Fruit fly (Drosophila melanogaster) whole organism, embryonic: ENCODE results near the gene Cln7.

Experiments used
- CG10431 ChIP-seq: fragments of 200-800 bp; sonication (Bioruptor generic); optimal IDR thresholded peaks from 3 replicates; lab custom pipeline; 2018; ENCODE audit warnings: missing biosample characterization, mild to moderate bottlenecking, missing genetic modification characterization
- CG10565 ChIP-seq: fragments of 200-800 bp; sonication (Bioruptor generic); optimal IDR thresholded peaks from 3 replicates; lab custom pipeline; 2016; ENCODE audit warnings: missing biosample characterization, mild to moderate bottlenecking, missing genetic modification characterization
- CG11723 ChIP-seq: fragments of 200-800 bp; sonication (Bioruptor generic); optimal IDR thresholded peaks from 2 replicates; lab custom pipeline; 2017; ENCODE audit warnings: missing biosample characterization, mild to moderate bottlenecking, missing genetic modification characterization
- CG12391 ChIP-seq: fragments of 200-800 bp; sonication (Bioruptor generic); optimal IDR thresholded peaks from 3 replicates; lab custom pipeline; 2018; ENCODE audit warnings: missing biosample characterization, mild to moderate bottlenecking, missing genetic modification characterization, moderate library complexity
- CG13894 ChIP-seq: fragments of 200-800 bp; sonication (Bioruptor generic); optimal IDR thresholded peaks from 3 replicates; lab custom pipeline; 2018; ENCODE audit warnings: missing biosample characterization, mild to moderate bottlenecking, missing genetic modification characterization, moderate library complexity
- CG15269 ChIP-seq: fragments of 200-800 bp; sonication (Bioruptor generic); optimal IDR thresholded peaks from 2 replicates; lab custom pipeline; 2018; ENCODE audit warnings: missing biosample characterization, mild to moderate bottlenecking, missing genetic modification characterization, moderate library complexity
- CG17359 ChIP-seq: fragments of 200-800 bp; sonication (Bioruptor generic); optimal IDR thresholded peaks from 3 replicates; lab custom pipeline; 2018; ENCODE audit warnings: missing biosample characterization, mild to moderate bottlenecking, missing genetic modification characterization, moderate library complexity
- CG2199 ChIP-seq: fragments of 200-800 bp; sonication (Bioruptor generic); IDR thresholded peaks from 3 replicates; pipeline ENCODE4 v1.3.6; 2022; ENCODE audit warnings: missing biosample characterization, missing genetic modification characterization
- CG2678 ChIP-seq: fragments of 200-800 bp; sonication (Bioruptor generic); optimal IDR thresholded peaks from 3 replicates; lab custom pipeline; 2019; ENCODE audit warnings: missing biosample characterization, mild to moderate bottlenecking, missing genetic modification characterization, moderate library complexity
- CG2889 ChIP-seq: fragments of 200-800 bp; sonication (Bioruptor generic); IDR thresholded peaks from 3 replicates; pipeline ENCODE4 v1.3.6; 2022; ENCODE audit warnings: missing biosample characterization, missing genetic modification characterization
- CG31365 ChIP-seq: fragments of 200-800 bp; sonication (Bioruptor generic); optimal IDR thresholded peaks from 2 replicates; lab custom pipeline; 2018; ENCODE audit warnings: missing biosample characterization, mild to moderate bottlenecking, missing genetic modification characterization
- CG3726 ChIP-seq: fragments of 200-800 bp; sonication (Bioruptor generic); IDR thresholded peaks from 3 replicates; pipeline ENCODE4, ENCODE4 v1.3.6; 2022; ENCODE audit warnings: missing biosample characterization, missing genetic modification characterization
- CG6654 ChIP-seq: fragments of 200-800 bp; sonication (Bioruptor generic); optimal IDR thresholded peaks from 2 replicates; lab custom pipeline; 2017; ENCODE audit warnings: missing biosample characterization, mild to moderate bottlenecking, missing genetic modification characterization
- CG6813 ChIP-seq: fragments of 200-800 bp; sonication (Bioruptor generic); optimal IDR thresholded peaks from 2 replicates; lab custom pipeline; 2017; ENCODE audit warnings: missing biosample characterization, missing genetic modification characterization, mild to moderate bottlenecking, moderate library complexity, missing genetic modification reagents
- CG7271 ChIP-seq: fragments of 200-800 bp; sonication (Bioruptor generic); optimal IDR thresholded peaks from 2 replicates; lab custom pipeline; 2018; ENCODE audit warnings: missing biosample characterization, mild to moderate bottlenecking, missing genetic modification characterization, moderate library complexity
- CG8089 ChIP-seq: fragments of 200-800 bp; sonication (Bioruptor generic); optimal IDR thresholded peaks from 3 replicates; lab custom pipeline; 2016; ENCODE audit warnings: missing biosample characterization, missing genetic modification characterization
- CHES-1-like ChIP-seq: fragments of 200-800 bp; sonication (Bioruptor generic); optimal IDR thresholded peaks from 2 replicates; lab custom pipeline; 2016; ENCODE audit warnings: missing biosample characterization, missing genetic modification characterization
- Chrac-16 ChIP-seq: fragments of 200-800 bp; sonication (Bioruptor generic); optimal IDR thresholded peaks from 3 replicates; lab custom pipeline; 2016; ENCODE audit warnings: missing biosample characterization, missing genetic modification characterization
- CkIIα-i1 ChIP-seq: fragments of 200-800 bp; sonication (Bioruptor generic); IDR thresholded peaks from 2 replicates; pipeline ENCODE4 v1.3.6; 2022; ENCODE audit warnings: missing biosample characterization, missing genetic modification characterization
- Dp ChIP-seq: fragments of 200-800 bp; sonication (Bioruptor generic); optimal IDR thresholded peaks from 2 replicates; lab custom pipeline; 2018; ENCODE audit warnings: missing biosample characterization, mild to moderate bottlenecking, missing genetic modification characterization, moderate library complexity
- Ets65A ChIP-seq: fragments of 200-800 bp; sonication (Bioruptor generic); peaks from one replicate; lab custom pipeline; 2016; ENCODE audit warnings: missing biosample characterization, missing genetic modification characterization
- Gsc ChIP-seq: fragments of 200-800 bp; sonication (Bioruptor generic); IDR thresholded peaks from 2 replicates; pipeline ENCODE4 v1.3.6; 2022; ENCODE audit warnings: missing biosample characterization, missing genetic modification characterization
- Hey ChIP-seq: fragments of 200-800 bp; sonication (Bioruptor generic); optimal IDR thresholded peaks from 3 replicates; lab custom pipeline; 2018; ENCODE audit warnings: missing biosample characterization, mild to moderate bottlenecking, missing genetic modification characterization
- Hmr ChIP-seq: fragments of 200-800 bp; sonication (Bioruptor generic); optimal IDR thresholded peaks from 3 replicates; lab custom pipeline; 2017; ENCODE audit warnings: mild to moderate bottlenecking, missing biosample characterization, missing genetic modification reagents, missing genetic modification characterization
- Jarid2 ChIP-seq: fragments of 200-800 bp; sonication (Bioruptor generic); optimal IDR thresholded peaks from 3 replicates; lab custom pipeline; 2017; ENCODE audit warnings: mild to moderate bottlenecking, missing biosample characterization, missing genetic modification reagents, missing genetic modification characterization
- Lim3 ChIP-seq: fragments of 200-800 bp; sonication (Bioruptor generic); IDR thresholded peaks from 2 replicates; pipeline ENCODE4 v1.3.6; 2022; ENCODE audit warnings: missing biosample characterization, missing genetic modification characterization
- Max ChIP-seq: fragments of 200-800 bp; sonication (Bioruptor generic); optimal IDR thresholded peaks from 2 replicates; lab custom pipeline; 2016; ENCODE audit warnings: missing biosample characterization, mild to moderate bottlenecking, missing genetic modification characterization
- NFAT ChIP-seq: fragments of 200-800 bp; sonication (Bioruptor generic); IDR thresholded peaks from 2 replicates; pipeline ENCODE4 v1.3.6; 2022; ENCODE audit warnings: missing biosample characterization, missing genetic modification characterization
- Nf-YB ChIP-seq: fragments of 200-800 bp; sonication (Bioruptor generic); optimal IDR thresholded peaks from 3 replicates; lab custom pipeline; 2019; ENCODE audit warnings: missing biosample characterization, mild to moderate bottlenecking, missing genetic modification characterization, moderate library complexity
- Sox102F ChIP-seq: fragments of 200-800 bp; sonication (Bioruptor generic); optimal IDR thresholded peaks from 2 replicates; lab custom pipeline; 2018; ENCODE audit warnings: missing biosample characterization, mild to moderate bottlenecking, missing genetic modification characterization, moderate library complexity
- Stat92E ChIP-seq, 3 experiments: fragments of >200 bp in 2 of 3; fragments of 200-800 bp in 1 of 3; sonication (Bioruptor generic) in 1 of 3; optimal IDR thresholded peaks; 2 replicates each; lab custom pipeline; 2017 to 2019; ENCODE audit warnings: missing biosample characterization in 3 of 3, missing genetic modification characterization in 3 of 3, mild to moderate bottlenecking in 1 of 3, moderate library complexity in 1 of 3
- TFAM ChIP-seq: fragments of 200-800 bp; sonication (Bioruptor generic); optimal IDR thresholded peaks from 2 replicates; lab custom pipeline; 2017; ENCODE audit warnings: missing biosample characterization, missing genetic modification characterization, inconsistent platforms
- ap ChIP-seq: fragments of 200-800 bp; sonication (Bioruptor generic); IDR thresholded peaks from 2 replicates; pipeline ENCODE4 v1.3.6; 2022; ENCODE audit warnings: missing biosample characterization, missing genetic modification characterization
- chm ChIP-seq: fragments of 200-800 bp; sonication (Bioruptor generic); IDR thresholded peaks from 2 replicates; pipeline ENCODE4 v1.3.6; 2022; ENCODE audit warnings: missing biosample characterization, missing genetic modification characterization
- crol ChIP-seq: fragments of 200-800 bp; sonication (Bioruptor generic); IDR thresholded peaks from 2 replicates; pipeline ENCODE4 v1.3.6; 2022; ENCODE audit warnings: missing biosample characterization, missing genetic modification characterization
- dmrt11E ChIP-seq: fragments of 200-800 bp; sonication (Bioruptor generic); optimal IDR thresholded peaks from 3 replicates; lab custom pipeline; 2018; ENCODE audit warnings: missing biosample characterization, mild to moderate bottlenecking, missing genetic modification characterization, moderate library complexity
- ems ChIP-seq: fragments of 200-800 bp; sonication (Bioruptor generic); optimal IDR thresholded peaks from 3 replicates; lab custom pipeline; 2016; ENCODE audit warnings: missing biosample characterization, missing genetic modification characterization
- fd3F ChIP-seq: fragments of 200-800 bp; sonication (Bioruptor generic); optimal IDR thresholded peaks from 2 replicates; lab custom pipeline; 2018; ENCODE audit warnings: missing biosample characterization, mild to moderate bottlenecking, missing genetic modification characterization, moderate library complexity
- gcm ChIP-seq: fragments of 200-800 bp; sonication (Bioruptor generic); optimal IDR thresholded peaks from 2 replicates; lab custom pipeline; 2019; ENCODE audit warnings: missing biosample characterization, mild to moderate bottlenecking, missing genetic modification characterization, moderate library complexity
- grn ChIP-seq: fragments of 200-800 bp; sonication (Bioruptor generic); optimal IDR thresholded peaks from 3 replicates; lab custom pipeline; 2017; ENCODE audit warnings: missing biosample characterization, missing genetic modification characterization
- h ChIP-seq: fragments of >200 bp; optimal IDR thresholded peaks from 2 replicates; lab custom pipeline; 2017
- her ChIP-seq: fragments of 200-800 bp; sonication (Bioruptor generic); optimal IDR thresholded peaks from 2 replicates; lab custom pipeline; 2016; ENCODE audit warnings: missing biosample characterization, missing genetic modification characterization
- kni ChIP-seq: fragments of 200-800 bp; sonication (Bioruptor generic); optimal IDR thresholded peaks from 3 replicates; lab custom pipeline; 2017; ENCODE audit warnings: mild to moderate bottlenecking, missing biosample characterization, missing genetic modification reagents, missing genetic modification characterization
- knrl ChIP-seq: fragments of 200-800 bp; sonication (Bioruptor generic); IDR thresholded peaks from 3 replicates; pipeline ENCODE4 v1.3.6; 2022; ENCODE audit warnings: missing biosample characterization, missing genetic modification characterization; ENCODE audit not compliant: partially characterized antibody
- lab ChIP-seq: fragments of 200-800 bp; sonication (Bioruptor generic); optimal IDR thresholded peaks from 3 replicates; lab custom pipeline; 2017; ENCODE audit warnings: missing biosample characterization, missing genetic modification characterization, mild to moderate bottlenecking, moderate library complexity, missing genetic modification reagents
- oc ChIP-seq: fragments of 200-800 bp; sonication (Bioruptor generic); optimal IDR thresholded peaks from 2 replicates; lab custom pipeline; 2018; ENCODE audit warnings: missing biosample characterization, mild to moderate bottlenecking, missing genetic modification characterization, moderate library complexity
- row ChIP-seq: fragments of 200-800 bp; sonication (Bioruptor generic); IDR thresholded peaks from 3 replicates; pipeline ENCODE4 v1.3.6; 2022; ENCODE audit warnings: missing biosample characterization, missing genetic modification characterization
- sens ChIP-seq: fragments of 200-800 bp; sonication (Bioruptor generic); peaks from one replicate; lab custom pipeline; 2016; ENCODE audit warnings: missing biosample characterization, missing genetic modification characterization
- slp2 ChIP-seq: fragments of 200-800 bp; sonication (Bioruptor generic); optimal IDR thresholded peaks from 2 replicates; lab custom pipeline; 2016; ENCODE audit warnings: missing biosample characterization, missing genetic modification characterization
- stwl ChIP-seq: fragments of 200-800 bp; sonication (Bioruptor generic); optimal IDR thresholded peaks from 3 replicates; lab custom pipeline; 2018; ENCODE audit warnings: missing biosample characterization, mild to moderate bottlenecking, missing genetic modification characterization, moderate library complexity

Cln7 gene

dm6 chr3L:7347984-7348631 lies 3.1 kb upstream of the Cln7 start, which contains the start of the genes Srp19 and qm (continued):
- TF ChIP-seq CHES-1-like (GFP tag; lab: Kevin White, UChicago) = peak; percentile 16
- TF ChIP-seq oc (tag; lab: Kevin White, UChicago) = no peak
- TF ChIP-seq CG31365 (tag; lab: Kevin White, UChicago) = no peak
- no peak for TF ChIP-seq CG2889 (GFP tag; lab: Robert Waterston, UW)
- TF ChIP-seq CG17359 = no peak
- peak; percentile 86 for TF ChIP-seq Jarid2
- peak; percentile 33 for TF ChIP-seq CG2678 (tag; lab: Kevin White, UChicago)
- TF ChIP-seq CG15269 (tag; lab: Kevin White, UChicago) = peak; percentile 15
- TF ChIP-seq Gsc (GFP tag; lab: Robert Waterston, UW) = no peak
- TF ChIP-seq Chrac-16 = peak; percentile 34
- no peak for TF ChIP-seq NFAT (GFP tag; lab: Robert Waterston, UW)
- peak; percentile 20 for TF ChIP-seq stwl (tag; lab: Kevin White, UChicago)
- TF ChIP-seq ems (GFP tag; lab: Kevin White, UChicago) = peak; percentile 61
- peak; percentile 55 for TF ChIP-seq lab
- TF ChIP-seq CG13894 (tag; lab: Kevin White, UChicago) = peak; percentile 45
- TF ChIP-seq CG10431 (GFP tag; lab: Kevin White, UChicago) = no peak
- no peak for TF ChIP-seq Hey
- no peak for TF ChIP-seq CG2199 (GFP tag; lab: Robert Waterston, UW)
- no peak for TF ChIP-seq CG6654 (GFP tag; lab: Kevin White, UChicago)
- TF ChIP-seq Sox102F = no peak
- TF ChIP-seq fd3F (GFP tag; lab: Kevin White, UChicago) = no peak
- TF ChIP-seq gcm (GFP tag; lab: Kevin White, UChicago) = peak; percentile 37
- TF ChIP-seq Ets65A (GFP tag; lab: Kevin White, UChicago) = peak; percentile 97
- no peak for TF ChIP-seq CG7271 (tag; lab: Kevin White, UChicago)
- TF ChIP-seq Max (GFP tag; lab: Kevin White, UChicago) = peak; percentile 44
- peak; percentile 62 for TF ChIP-seq Hmr (GFP tag; lab: Kevin White, UChicago)
- TF ChIP-seq CG10565 = no peak
- TF ChIP-seq CG3726 (GFP tag; lab: Robert Waterston, UW) = no peak
- no peak for TF ChIP-seq grn (GFP tag; lab: Kevin White, UChicago)
- TF ChIP-seq sens (GFP tag; lab: Kevin White, UChicago) = peak; percentile 84
- no peak for TF ChIP-seq CG6813
- peak; percentile 23 for TF ChIP-seq dmrt11E (tag; lab: Kevin White, UChicago)
- TF ChIP-seq Nf-YB (GFP tag; lab: Kevin White, UChicago) = peak; percentile 39
- TF ChIP-seq TFAM (GFP tag; lab: Kevin White, UChicago) = no peak
- TF ChIP-seq h = no peak
- TF ChIP-seq row (GFP tag; lab: Robert Waterston, UW) = peak; percentile 89
- TF ChIP-seq CkIIα-i1 = peak; percentile 26; the same call in 1 of the 2 replicates
- TF ChIP-seq CG8089 (GFP tag; lab: Kevin White, UChicago) = no peak
- TF ChIP-seq Stat92E (GFP tag; optimal IDR thresholded peaks at IDR 0.05; lab: Kevin White, UChicago) = peak in 1 of 3 experiments; percentile 48
- no peak for TF ChIP-seq ap (GFP tag; lab: Robert Waterston, UW)
- peak; percentile 53 for TF ChIP-seq kni (GFP tag; lab: Kevin White, UChicago)
- no peak for TF ChIP-seq CG11723 (GFP tag; lab: Kevin White, UChicago)
- peak; percentile 67; the same call in 1 of the 2 replicates for TF ChIP-seq chm
- TF ChIP-seq slp2 = no peak
- TF ChIP-seq Lim3 (GFP tag; lab: Robert Waterston, UW) = no peak
- TF ChIP-seq CG12391 (tag; lab: Kevin White, UChicago) = peak; percentile 70
- no peak for TF ChIP-seq her (GFP tag; lab: Kevin White, UChicago)
- TF ChIP-seq crol = peak; percentile 99
- TF ChIP-seq knrl (GFP tag; lab: Robert Waterston, UW) = peak; percentile 92
- TF ChIP-seq Dp (GFP tag; lab: Kevin White, UChicago) = peak; percentile 5
